Fruit fly (Drosophila melanogaster) whole organism, prepupa: ENCODE data around the gene CG18547.
A peak's percentile ranks its signal among the peaks of the same experiment; 100 is the strongest.

Source experiments
- Eip93F ChIP-seq: fragments of 200-800 bp; sonication (Bioruptor generic); optimal IDR thresholded peaks from 2 replicates; lab custom pipeline; 2016; ENCODE audit warnings: missing biosample characterization, mild to moderate bottlenecking, missing genetic modification characterization
- esn ChIP-seq: fragments of 200-800 bp; sonication (Bioruptor generic); optimal IDR thresholded peaks from 2 replicates; lab custom pipeline; 2016; ENCODE audit warnings: missing biosample characterization, mild to moderate bottlenecking, missing genetic modification characterization, moderate library complexity
- spab ChIP-seq: fragments of 200-800 bp; sonication (Bioruptor generic); optimal IDR thresholded peaks from 2 replicates; lab custom pipeline; 2017; ENCODE audit warnings: missing biosample characterization, mild to moderate bottlenecking, missing genetic modification characterization, missing genetic modification reagents

dm6 chr3R:11982547-11982946, 2.4 kb upstream of the CG18547 start:
- no peak for TF ChIP-seq esn
- no peak for TF ChIP-seq spab (GFP tag; lab: Kevin White, UChicago)
- peak; percentile 53 for TF ChIP-seq Eip93F (GFP tag; lab: Kevin White, UChicago)
